Fruit fly (Drosophila melanogaster) whole organism, embryonic: ENCODE measurements around the gene Sf3b2.
A peak's percentile ranks its signal among the peaks of the same experiment; 100 is the strongest.

Experiments
- Atf6 ChIP-seq: fragments of 200-800 bp; sonication (Bioruptor generic); IDR thresholded peaks from 2 replicates; pipeline ENCODE4 v1.3.6; 2022; ENCODE audit warnings: missing biosample characterization, missing genetic modification characterization
- B-H1 ChIP-seq: fragments of 200-800 bp; sonication (Bioruptor generic); IDR thresholded peaks from 3 replicates; pipeline ENCODE4 v1.3.6; 2022; ENCODE audit warnings: missing biosample characterization, missing genetic modification characterization
- CG10462 ChIP-seq: fragments of 200-800 bp; sonication (Bioruptor generic); optimal IDR thresholded peaks from 2 replicates; lab custom pipeline; 2016; ENCODE audit warnings: missing biosample characterization, missing genetic modification characterization
- CG11093 ChIP-seq: fragments of 200-800 bp; sonication (Bioruptor generic); IDR thresholded peaks from 3 replicates; pipeline ENCODE4 v1.3.6; 2022; ENCODE audit warnings: missing biosample characterization, missing genetic modification characterization
- CG12236 ChIP-seq: fragments of 200-800 bp; sonication (Bioruptor generic); optimal IDR thresholded peaks from 2 replicates; lab custom pipeline; 2016; ENCODE audit warnings: missing biosample characterization, missing genetic modification characterization
- CG12659 ChIP-seq: fragments of 200-800 bp; sonication (Bioruptor generic); optimal IDR thresholded peaks from 3 replicates; lab custom pipeline; 2017; ENCODE audit warnings: mild to moderate bottlenecking, missing biosample characterization, missing genetic modification reagents, missing genetic modification characterization
- CG13775 ChIP-seq: fragments of 200-800 bp; sonication (Bioruptor generic); optimal IDR thresholded peaks from 3 replicates; lab custom pipeline; 2017; ENCODE audit warnings: missing biosample characterization, mild to moderate bottlenecking, missing genetic modification characterization
- CG15696 ChIP-seq: fragments of 200-800 bp; sonication (Bioruptor generic); optimal IDR thresholded peaks from 2 replicates; lab custom pipeline; 2019; ENCODE audit warnings: missing biosample characterization, mild to moderate bottlenecking, missing genetic modification characterization, moderate library complexity
- CG1603 ChIP-seq: fragments of 200-800 bp; sonication (Bioruptor generic); optimal IDR thresholded peaks from 2 replicates; lab custom pipeline; 2019; ENCODE audit warnings: missing biosample characterization, mild to moderate bottlenecking, missing genetic modification characterization, moderate library complexity
- CG17912 ChIP-seq: fragments of 200-800 bp; sonication (Bioruptor generic); optimal IDR thresholded peaks from 2 replicates; lab custom pipeline; 2018; ENCODE audit warnings: missing biosample characterization, mild to moderate bottlenecking, missing genetic modification characterization
- CG2712 ChIP-seq: fragments of 200-800 bp; optimal IDR thresholded peaks from 3 replicates; lab custom pipeline; 2019; ENCODE audit warnings: missing biosample characterization, mild to moderate bottlenecking, missing genetic modification characterization, moderate library complexity
- CG30403 ChIP-seq: fragments of 200-800 bp; sonication (Bioruptor generic); optimal IDR thresholded peaks from 3 replicates; lab custom pipeline; 2016; ENCODE audit warnings: missing biosample characterization, missing genetic modification characterization
- CG3065 ChIP-seq: fragments of 200-800 bp; sonication (Bioruptor generic); optimal IDR thresholded peaks from 2 replicates; lab custom pipeline; 2016; ENCODE audit warnings: missing biosample characterization, missing genetic modification characterization
- CG31224 ChIP-seq: fragments of 200-800 bp; sonication (Bioruptor generic); IDR thresholded peaks from 2 replicates; pipeline ENCODE4 v1.3.6; 2022; ENCODE audit warnings: missing biosample characterization, missing genetic modification characterization
- CG4707 ChIP-seq: fragments of 200-800 bp; sonication (Bioruptor generic); optimal IDR thresholded peaks from 2 replicates; lab custom pipeline; 2018; ENCODE audit warnings: missing biosample characterization, mild to moderate bottlenecking, missing genetic modification characterization, moderate library complexity
- CG6854 ChIP-seq: fragments of 200-800 bp; sonication (Bioruptor generic); optimal IDR thresholded peaks from 3 replicates; lab custom pipeline; 2017; ENCODE audit warnings: missing biosample characterization, mild to moderate bottlenecking, missing genetic modification characterization
- CG8089 ChIP-seq: fragments of 200-800 bp; sonication (Bioruptor generic); optimal IDR thresholded peaks from 3 replicates; lab custom pipeline; 2016; ENCODE audit warnings: missing biosample characterization, missing genetic modification characterization
- CG9876 ChIP-seq: fragments of 200-800 bp; sonication (Bioruptor generic); optimal IDR thresholded peaks from 2 replicates; lab custom pipeline; 2016; ENCODE audit warnings: missing biosample characterization, missing genetic modification characterization
- CTCF ChIP-seq: fragments of 200-800 bp; sonication (Bioruptor generic); optimal IDR thresholded peaks from 2 replicates; lab custom pipeline; 2017; ENCODE audit warnings: missing biosample characterization, mild to moderate bottlenecking, missing genetic modification characterization, moderate library complexity
- Dad ChIP-seq: fragments of 200-800 bp; sonication (Bioruptor generic); optimal IDR thresholded peaks from 3 replicates; lab custom pipeline; 2016; ENCODE audit warnings: missing biosample characterization, missing genetic modification characterization
- E2f2 ChIP-seq: fragments of 200-800 bp; sonication (Bioruptor generic); IDR thresholded peaks from 2 replicates; pipeline ENCODE4 v1.3.6; 2022; ENCODE audit warnings: missing biosample characterization, missing genetic modification characterization
- Fer1 ChIP-seq: fragments of 200-800 bp; sonication (Bioruptor generic); optimal IDR thresholded peaks from 2 replicates; lab custom pipeline; 2017; ENCODE audit warnings: missing biosample characterization, mild to moderate bottlenecking, missing genetic modification characterization
- HHEX ChIP-seq: fragments of 200-800 bp; sonication (Bioruptor generic); optimal IDR thresholded peaks from 3 replicates; lab custom pipeline; 2017; ENCODE audit warnings: missing biosample characterization, mild to moderate bottlenecking, missing genetic modification characterization, missing genetic modification reagents
- Hr39 ChIP-seq: fragments of >200 bp; optimal IDR thresholded peaks from 2 replicates; lab custom pipeline; 2017
- Jarid2 ChIP-seq: fragments of 200-800 bp; sonication (Bioruptor generic); optimal IDR thresholded peaks from 3 replicates; lab custom pipeline; 2017; ENCODE audit warnings: mild to moderate bottlenecking, missing biosample characterization, missing genetic modification reagents, missing genetic modification characterization
- MTF-1 ChIP-seq: fragments of 200-800 bp; sonication (Bioruptor generic); optimal IDR thresholded peaks from 2 replicates; lab custom pipeline; 2018; ENCODE audit warnings: missing biosample characterization, mild to moderate bottlenecking, missing genetic modification characterization, borderline replicate concordance
- NFAT ChIP-seq: fragments of 200-800 bp; sonication (Bioruptor generic); IDR thresholded peaks from 2 replicates; pipeline ENCODE4 v1.3.6; 2022; ENCODE audit warnings: missing biosample characterization, missing genetic modification characterization
- Nf-YC ChIP-seq: fragments of 200-800 bp; optimal IDR thresholded peaks from 3 replicates; lab custom pipeline; 2019; ENCODE audit warnings: missing biosample characterization, mild to moderate bottlenecking, missing genetic modification characterization, moderate library complexity
- Optix ChIP-seq: fragments of 200-800 bp; sonication (Bioruptor generic); IDR thresholded peaks from 3 replicates; pipeline ENCODE4 v1.3.6; 2022; ENCODE audit warnings: missing biosample characterization, missing genetic modification characterization
- Poxn ChIP-seq: fragments of 200-800 bp; sonication (Bioruptor generic); IDR thresholded peaks from 2 replicates; pipeline ENCODE4 v1.3.6; 2022; ENCODE audit warnings: missing biosample characterization, missing genetic modification characterization
- Rx ChIP-seq: fragments of 200-800 bp; sonication (Bioruptor generic); IDR thresholded peaks from 2 replicates; pipeline ENCODE4 v1.3.6; 2022; ENCODE audit warnings: missing biosample characterization, missing genetic modification characterization
- Trl ChIP-seq, 3 experiments: fragments of >200 bp in 2 of 3; fragments of 200-800 bp in 1 of 3; sonication (Bioruptor generic) in 1 of 3; optimal IDR thresholded peaks; 2 replicates in 1 of 3; 3 replicates in 2 of 3; lab custom pipeline; 2016 to 2017; ENCODE audit warnings: missing biosample characterization in 1 of 3, missing genetic modification characterization in 1 of 3
- abd-A ChIP-seq: fragments of 200-800 bp; sonication (Bioruptor generic); optimal IDR thresholded peaks from 3 replicates; lab custom pipeline; 2019; ENCODE audit warnings: missing biosample characterization, mild to moderate bottlenecking, missing genetic modification characterization, moderate library complexity
- amos ChIP-seq: fragments of 200-800 bp; sonication (Bioruptor generic); IDR thresholded peaks from 2 replicates; pipeline ENCODE4 v1.3.6; 2022; ENCODE audit warnings: missing biosample characterization, missing genetic modification characterization; ENCODE audit not compliant: partially characterized antibody
- ash1 ChIP-seq: fragments of 200-800 bp; sonication (Bioruptor generic); optimal IDR thresholded peaks from 2 replicates; lab custom pipeline; 2018; ENCODE audit warnings: missing biosample characterization, mild to moderate bottlenecking, missing genetic modification characterization
- caup ChIP-seq: fragments of 200-800 bp; sonication (Bioruptor generic); optimal IDR thresholded peaks from 3 replicates; lab custom pipeline; 2017; ENCODE audit warnings: missing biosample characterization, mild to moderate bottlenecking, missing genetic modification characterization, moderate library complexity; ENCODE audit not compliant: severe bottlenecking
- dan ChIP-seq: fragments of 200-800 bp; sonication (Bioruptor generic); IDR thresholded peaks from 2 replicates; pipeline ENCODE4 v1.3.6; 2022; ENCODE audit warnings: missing biosample characterization, missing genetic modification characterization
- dmrt11E ChIP-seq: fragments of 200-800 bp; sonication (Bioruptor generic); optimal IDR thresholded peaks from 3 replicates; lab custom pipeline; 2018; ENCODE audit warnings: missing biosample characterization, mild to moderate bottlenecking, missing genetic modification characterization, moderate library complexity
- eyg ChIP-seq: fragments of 200-800 bp; sonication (Bioruptor generic); optimal IDR thresholded peaks from 3 replicates; lab custom pipeline; 2016; ENCODE audit warnings: missing biosample characterization, missing genetic modification characterization
- gcm ChIP-seq: fragments of 200-800 bp; sonication (Bioruptor generic); optimal IDR thresholded peaks from 2 replicates; lab custom pipeline; 2019; ENCODE audit warnings: missing biosample characterization, mild to moderate bottlenecking, missing genetic modification characterization, moderate library complexity
- gfzf ChIP-seq: fragments of 200-800 bp; sonication (Bioruptor generic); optimal IDR thresholded peaks from 2 replicates; lab custom pipeline; 2016; ENCODE audit warnings: missing biosample characterization, mild to moderate bottlenecking, missing genetic modification characterization, moderate library complexity
- grau ChIP-seq: fragments of 200-800 bp; optimal IDR thresholded peaks from 3 replicates; lab custom pipeline; 2019; ENCODE audit warnings: missing biosample characterization, mild to moderate bottlenecking, missing genetic modification characterization, moderate library complexity
- grn ChIP-seq: fragments of 200-800 bp; sonication (Bioruptor generic); optimal IDR thresholded peaks from 3 replicates; lab custom pipeline; 2017; ENCODE audit warnings: missing biosample characterization, missing genetic modification characterization
- gro ChIP-seq: fragments of 200-800 bp; sonication (Bioruptor generic); optimal IDR thresholded peaks from 2 replicates; lab custom pipeline; 2016; ENCODE audit warnings: missing biosample characterization, missing genetic modification characterization
- h ChIP-seq: fragments of >200 bp; optimal IDR thresholded peaks from 2 replicates; lab custom pipeline; 2017
- kah ChIP-seq: fragments of 200-800 bp; sonication (Bioruptor generic); optimal IDR thresholded peaks from 2 replicates; lab custom pipeline; 2018; ENCODE audit warnings: missing biosample characterization, mild to moderate bottlenecking, missing genetic modification characterization
- onecut ChIP-seq: fragments of 200-800 bp; sonication (Bioruptor generic); IDR thresholded peaks from 2 replicates; pipeline ENCODE4 v1.3.6; 2022; ENCODE audit warnings: missing biosample characterization, missing genetic modification characterization
- pum ChIP-seq: fragments of 200-800 bp; sonication (Bioruptor generic); optimal IDR thresholded peaks from 2 replicates; lab custom pipeline; 2016; ENCODE audit warnings: missing biosample characterization, missing genetic modification characterization
- sens ChIP-seq: fragments of 200-800 bp; sonication (Bioruptor generic); peaks from one replicate; lab custom pipeline; 2016; ENCODE audit warnings: missing biosample characterization, missing genetic modification characterization
- tin ChIP-seq: fragments of 200-800 bp; sonication (Bioruptor generic); optimal IDR thresholded peaks from 3 replicates; lab custom pipeline; 2016; ENCODE audit warnings: missing biosample characterization, missing genetic modification characterization
- tll ChIP-seq, 2 experiments: fragments of 200-800 bp in 1 of 2; fragments of >200 bp in 1 of 2; sonication (Bioruptor generic) in 1 of 2; optimal IDR thresholded peaks; 2 replicates each; lab custom pipeline; 2017 to 2019; ENCODE audit warnings: missing biosample characterization in 2 of 2, missing genetic modification characterization in 2 of 2, mild to moderate bottlenecking in 1 of 2, moderate library complexity in 1 of 2

Gene Sf3b2

DNA sequence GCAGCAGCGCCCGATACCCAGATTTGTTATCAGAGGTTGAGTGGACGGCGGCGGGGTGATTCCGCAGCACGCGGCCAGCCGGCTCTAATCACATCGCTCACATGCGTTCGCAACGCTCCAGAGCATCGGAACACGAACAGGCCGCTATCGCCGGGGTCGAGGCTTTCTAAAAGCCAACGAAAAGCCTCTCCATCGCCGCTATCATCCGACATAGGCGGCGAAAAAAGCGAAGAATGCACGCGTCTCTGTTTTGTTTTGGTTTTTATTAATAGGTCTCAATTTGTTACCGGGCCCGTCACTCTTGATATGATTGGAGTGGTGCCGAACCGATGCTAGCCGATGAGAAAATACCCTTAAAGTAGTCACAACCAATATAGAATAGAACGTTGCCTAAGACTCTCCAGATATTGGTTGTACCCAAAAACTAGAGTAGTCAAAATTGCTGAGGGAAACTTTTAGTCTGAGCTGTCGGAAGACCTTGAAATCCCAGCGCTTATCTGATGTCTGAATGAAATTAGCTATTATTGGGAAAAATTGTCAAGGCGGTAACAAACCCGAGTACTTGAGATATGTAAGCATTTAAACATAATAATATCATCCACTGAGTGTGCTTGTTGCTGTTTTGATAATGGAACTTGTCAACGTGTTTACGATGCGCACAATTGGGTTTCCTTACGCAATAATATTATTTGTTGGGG, 13.1 kb upstream of the Sf3b2 start, which contains the start of gene CG17261 (continued):
- TF ChIP-seq CTCF (GFP tag; lab: Kevin White, UChicago) (no peak), Trl (optimal IDR thresholded peaks at IDR 0.05; lab: Kevin White, UChicago) (no peak), Trl (GFP tag; optimal IDR thresholded peaks at IDR 0.05; lab: Kevin White, UChicago) (peak; percentile 37), h (lab: Kevin White, UChicago) (no peak), caup (GFP tag; lab: Kevin White, UChicago) (peak; percentile 69), onecut (GFP tag; lab: Robert Waterston, UW) (no peak), sens (peak; percentile 46), CG9876 (GFP tag; lab: Kevin White, UChicago) (no peak), dan (GFP tag; lab: Robert Waterston, UW) (no peak), amos (GFP tag; lab: Robert Waterston, UW) (no peak; the same call in 1 of the 2 replicates), CG17912 (GFP tag; lab: Kevin White, UChicago) (no peak), CG8089 (GFP tag; lab: Kevin White, UChicago) (no peak), pum (no peak), grau (tag; lab: Kevin White, UChicago) (peak; percentile 49), kah (GFP tag; lab: Kevin White, UChicago) (no peak), CG30403 (GFP tag; lab: Kevin White, UChicago) (peak; percentile 35), CG1603 (tag; lab: Kevin White, UChicago) (peak; percentile 51), CG6854 (no peak), Atf6 (GFP tag; lab: Robert Waterston, UW) (peak; percentile 60; the same call in 1 of the 2 replicates), CG10462 (GFP tag; lab: Kevin White, UChicago) (no peak), Rx (GFP tag; lab: Robert Waterston, UW) (no peak), dmrt11E (no peak), eyg (no peak), B-H1 (GFP tag; lab: Robert Waterston, UW) (no peak), CG31224 (GFP tag; lab: Robert Waterston, UW) (no peak), gfzf (GFP tag; lab: Kevin White, UChicago) (no peak), CG15696 (tag; lab: Kevin White, UChicago) (no peak), E2f2 (no peak; the same call in 1 of the 2 replicates), CG11093 (no peak), Nf-YC (tag; lab: Kevin White, UChicago) (no peak), HHEX (GFP tag; lab: Kevin White, UChicago) (peak; percentile 15), grn (peak; percentile 68), CG4707 (no peak), Poxn (GFP tag; lab: Robert Waterston, UW) (no peak), abd-A (no peak), Jarid2 (GFP tag; lab: Kevin White, UChicago) (no peak), ash1 (GFP tag; lab: Kevin White, UChicago) (no peak), MTF-1 (no peak), CG12236 (GFP tag; lab: Kevin White, UChicago) (no peak), NFAT (GFP tag; lab: Robert Waterston, UW) (peak; percentile 55; the same call in 1 of the 2 replicates), Hr39 (lab: Kevin White, UChicago) (no peak), gcm (GFP tag; lab: Kevin White, UChicago) (no peak), tin (GFP tag; lab: Kevin White, UChicago) (peak; percentile 37), tll (GFP tag; optimal IDR thresholded peaks at IDR 0.05; lab: Kevin White, UChicago) (no peak), Dad (GFP tag; lab: Kevin White, UChicago) (no peak), CG12659 (peak; percentile 45), gro (GFP tag; lab: Kevin White, UChicago) (peak; percentile 90), CG2712 (no peak), Optix (GFP tag; lab: Robert Waterston, UW) (no peak), Fer1 (GFP tag; lab: Kevin White, UChicago) (peak; percentile 68), CG3065 (GFP tag; lab: Kevin White, UChicago) (no peak), CG13775 (no peak)
